Fruit fly (Drosophila melanogaster): ENCODE data around the gene CG14238.

The CG14238 gene

dm6 chr3R:26457949-26458348 is at the start of gene CG14238:
Gene CG14238, plus strand, starts transcription at chr3R:26458249.
- TF ChIP-seq CG17328 (GFP tag; IDR thresholded peaks at IDR 0.05) (no peak), sisA (GFP tag; IDR thresholded peaks at IDR 0.05) (no peak), E2f2 (GFP tag; IDR thresholded peaks at IDR 0.05) (no peak), Fer2 (tag; optimal IDR thresholded peaks at IDR 0.05) (no peak), CG4730 (GFP tag; IDR thresholded peaks at IDR 0.05) (no peak), CG17912 (GFP tag; optimal IDR thresholded peaks at IDR 0.05) (no peak), MESR4 (GFP tag; optimal IDR thresholded peaks at IDR 0.05) (no peak), Ets65A (GFP tag) (no peak), CG5953 (GFP tag; IDR thresholded peaks at IDR 0.05) (no peak), Gsc (GFP tag; IDR thresholded peaks at IDR 0.05) (no peak), bbx (GFP tag; IDR thresholded peaks at IDR 0.05; ENCODE audit: partially characterized antibody) (no peak), CG9797 (GFP tag; optimal IDR thresholded peaks at IDR 0.05) (no peak), bcd (GFP tag; optimal IDR thresholded peaks at IDR 0.05) (no peak), wek (GFP tag; optimal IDR thresholded peaks at IDR 0.05) (no peak), chm (GFP tag; IDR thresholded peaks at IDR 0.05) (no peak), sug (tag; optimal IDR thresholded peaks at IDR 0.05) (no peak), CG7987 (GFP tag; optimal IDR thresholded peaks at IDR 0.05) (no peak), CG12236 (GFP tag; optimal IDR thresholded peaks at IDR 0.05) (no peak)

dm6 chr3R:26409780-26410179 is 48.3 kb upstream of the CG14238 start:
- TF ChIP-seq CG14667 (GFP tag; IDR thresholded peaks at IDR 0.05) (peak; percentile 42; the same call in 1 of the 2 replicates), sna (GFP tag; IDR thresholded peaks at IDR 0.05; ENCODE audit: partially characterized antibody) (no peak), cad (GFP tag; optimal IDR thresholded peaks at IDR 0.05) (no peak), fd102C (GFP tag; optimal IDR thresholded peaks at IDR 0.05) (no peak), sens (GFP tag) (no peak), CG15073 (GFP tag; optimal IDR thresholded peaks at IDR 0.05) (no peak), gce (GFP tag; IDR thresholded peaks at IDR 0.05) (no peak), pfk (GFP tag; optimal IDR thresholded peaks at IDR 0.05) (no peak), Jarid2 (GFP tag; optimal IDR thresholded peaks at IDR 0.05) (no peak), Bdp1 (GFP tag; optimal IDR thresholded peaks at IDR 0.05) (no peak), zfh1 (GFP tag; IDR thresholded peaks at IDR 0.05) (no peak), CG30403 (GFP tag; optimal IDR thresholded peaks at IDR 0.05) (no peak), Gug (GFP tag; IDR thresholded peaks at IDR 0.05) (no peak), HLHmδ (GFP tag; optimal IDR thresholded peaks at IDR 0.05) (no peak), lab (GFP tag; optimal IDR thresholded peaks at IDR 0.05) (peak; percentile 43), CG6854 (GFP tag; optimal IDR thresholded peaks at IDR 0.05) (no peak), CG17802 (tag; optimal IDR thresholded peaks at IDR 0.05) (no peak), sr (GFP tag; IDR thresholded peaks at IDR 0.05) (no peak), fd3F (GFP tag; optimal IDR thresholded peaks at IDR 0.05) (no peak), CG13123 (GFP tag; optimal IDR thresholded peaks at IDR 0.05) (no peak), lola (GFP tag; optimal IDR thresholded peaks at IDR 0.05) (no peak), tna (GFP tag; IDR thresholded peaks at IDR 0.05; ENCODE audit: partially characterized antibody) (no peak), CG3281 (GFP tag; optimal IDR thresholded peaks at IDR 0.05) (peak; percentile 0), Tbp (GFP tag; optimal IDR thresholded peaks at IDR 0.05) (no peak), fru (optimal IDR thresholded peaks at IDR 0.05) (no peak), CG14965 (GFP tag; optimal IDR thresholded peaks at IDR 0.05; ENCODE audit: borderline replicate concordance) (no peak), unpg (GFP tag; optimal IDR thresholded peaks at IDR 0.05) (no peak), en (GFP tag; optimal IDR thresholded peaks at IDR 0.05) (no peak), dm (GFP tag; optimal IDR thresholded peaks at IDR 0.05) (no peak), Hey (tag; optimal IDR thresholded peaks at IDR 0.05) (no peak), CG32532 (GFP tag; IDR thresholded peaks at IDR 0.05) (no peak), CG7745 (tag; optimal IDR thresholded peaks at IDR 0.05) (no peak), onecut (GFP tag; IDR thresholded peaks at IDR 0.05) (no peak), chif (GFP tag; optimal IDR thresholded peaks at IDR 0.05) (no peak), tap (tag; optimal IDR thresholded peaks at IDR 0.05) (no peak)

Measured in whole organism, embryonic.